Fruit fly (Drosophila melanogaster) whole organism, embryonic: ENCODE measurements around the gene cyr.
A peak's percentile ranks its signal among the peaks of the same experiment; 100 is the strongest.

Experiments used
- Abd-B ChIP-seq: fragments of 200-800 bp; sonication (Bioruptor generic); optimal IDR thresholded peaks from 2 replicates; lab custom pipeline; 2018; ENCODE audit warnings: missing biosample characterization, mild to moderate bottlenecking, missing genetic modification characterization, moderate library complexity
- Aef1 ChIP-seq: fragments of 200-800 bp; sonication (Bioruptor generic); IDR thresholded peaks from 3 replicates; pipeline ENCODE4 v1.3.6; 2022; ENCODE audit warnings: missing biosample characterization, missing genetic modification characterization
- Awh ChIP-seq: fragments of 200-800 bp; sonication (Bioruptor generic); IDR thresholded peaks from 2 replicates; pipeline ENCODE4, ENCODE4 v1.3.6; 2022; ENCODE audit warnings: missing biosample characterization, missing genetic modification characterization
- CG11695 ChIP-seq: fragments of 200-800 bp; sonication (Bioruptor generic); IDR thresholded peaks from 3 replicates; pipeline ENCODE4 v1.3.6; 2022; ENCODE audit warnings: missing biosample characterization, missing genetic modification characterization
- CG12299 ChIP-seq: fragments of 200-800 bp; sonication (Bioruptor generic); optimal IDR thresholded peaks from 2 replicates; lab custom pipeline; 2018; ENCODE audit warnings: missing biosample characterization, mild to moderate bottlenecking, missing genetic modification characterization
- CG12744 ChIP-seq: fragments of 200-800 bp; sonication (Bioruptor generic); optimal IDR thresholded peaks from 2 replicates; lab custom pipeline; 2016; ENCODE audit warnings: missing biosample characterization, missing genetic modification characterization
- CG14050 ChIP-seq: fragments of 200-800 bp; sonication (Bioruptor generic); IDR thresholded peaks from 3 replicates; pipeline ENCODE4 v1.3.6; 2022; ENCODE audit warnings: missing biosample characterization, missing genetic modification characterization
- CG15269 ChIP-seq: fragments of 200-800 bp; sonication (Bioruptor generic); optimal IDR thresholded peaks from 2 replicates; lab custom pipeline; 2018; ENCODE audit warnings: missing biosample characterization, mild to moderate bottlenecking, missing genetic modification characterization, moderate library complexity
- CG15514 ChIP-seq: fragments of 200-800 bp; sonication (Bioruptor generic); optimal IDR thresholded peaks from 3 replicates; lab custom pipeline; 2017; ENCODE audit warnings: missing biosample characterization, missing genetic modification characterization, mild to moderate bottlenecking, moderate library complexity, missing genetic modification reagents
- CG1602 ChIP-seq: fragments of 200-800 bp; sonication (Bioruptor generic); optimal IDR thresholded peaks from 3 replicates; lab custom pipeline; 2016; ENCODE audit warnings: missing biosample characterization, missing genetic modification characterization
- CG1647 ChIP-seq: fragments of 200-800 bp; sonication (Bioruptor generic); optimal IDR thresholded peaks from 3 replicates; lab custom pipeline; 2016; ENCODE audit warnings: missing biosample characterization, missing genetic modification characterization
- CG16779 ChIP-seq: fragments of 200-800 bp; sonication (Bioruptor generic); IDR thresholded peaks from 2 replicates; pipeline ENCODE4 v1.3.6; 2022; ENCODE audit warnings: missing biosample characterization, missing genetic modification characterization
- CG3281 ChIP-seq: fragments of 200-800 bp; sonication (Bioruptor generic); optimal IDR thresholded peaks from 3 replicates; lab custom pipeline; 2017; ENCODE audit warnings: missing biosample characterization, mild to moderate bottlenecking, missing genetic modification characterization
- CG34422 ChIP-seq: fragments of 200-800 bp; sonication (Bioruptor generic); IDR thresholded peaks from 3 replicates; pipeline ENCODE4 v1.3.6; 2022; ENCODE audit warnings: missing biosample characterization, missing genetic modification characterization
- CG3838 ChIP-seq: fragments of 200-800 bp; sonication (Bioruptor generic); optimal IDR thresholded peaks from 3 replicates; lab custom pipeline; 2016; ENCODE audit warnings: missing biosample characterization, missing genetic modification characterization
- CG4282 ChIP-seq: fragments of 200-800 bp; sonication (Bioruptor generic); optimal IDR thresholded peaks from 2 replicates; lab custom pipeline; 2016; ENCODE audit warnings: missing biosample characterization, missing genetic modification characterization
- CG4360 ChIP-seq: fragments of 200-800 bp; sonication (Bioruptor generic); IDR thresholded peaks from 2 replicates; pipeline ENCODE4 v1.3.6; 2022; ENCODE audit warnings: missing biosample characterization, missing genetic modification characterization
- CG4617 ChIP-seq: fragments of 200-800 bp; sonication (Bioruptor generic); optimal IDR thresholded peaks from 3 replicates; lab custom pipeline; 2016; ENCODE audit warnings: missing biosample characterization, missing genetic modification characterization, borderline replicate concordance
- CG6272 ChIP-seq: fragments of 200-800 bp; sonication (Bioruptor generic); IDR thresholded peaks from 2 replicates; pipeline ENCODE4 v1.3.6; 2022; ENCODE audit warnings: missing biosample characterization, missing genetic modification characterization
- CG7357 ChIP-seq: fragments of 200-800 bp; sonication (Bioruptor generic); IDR thresholded peaks from 3 replicates; pipeline ENCODE4 v1.3.6; 2022; ENCODE audit warnings: missing biosample characterization, missing genetic modification characterization
- CG7963 ChIP-seq: fragments of 200-800 bp; sonication (Bioruptor generic); IDR thresholded peaks from 3 replicates; pipeline ENCODE4 v1.3.6; 2022; ENCODE audit warnings: missing biosample characterization, missing genetic modification characterization; ENCODE audit not compliant: partially characterized antibody
- CG8765 ChIP-seq: fragments of 200-800 bp; sonication (Bioruptor generic); IDR thresholded peaks from 2 replicates; pipeline ENCODE4 v1.3.6; 2022; ENCODE audit warnings: missing biosample characterization, missing genetic modification characterization
- Doc3 ChIP-seq: fragments of 200-800 bp; sonication (Bioruptor generic); IDR thresholded peaks from 3 replicates; pipeline ENCODE4 v1.3.6; 2022; ENCODE audit warnings: missing biosample characterization, missing genetic modification characterization; ENCODE audit not compliant: partially characterized antibody
- Drgx ChIP-seq: fragments of 200-800 bp; sonication (Bioruptor generic); IDR thresholded peaks from 2 replicates; pipeline ENCODE4 v1.3.6; 2022; ENCODE audit warnings: missing biosample characterization, missing genetic modification characterization
- Elba2 ChIP-seq: fragments of 200-800 bp; sonication (Bioruptor generic); optimal IDR thresholded peaks from 3 replicates; lab custom pipeline; 2016; ENCODE audit warnings: missing biosample characterization, missing genetic modification characterization
- Jarid2 ChIP-seq: fragments of 200-800 bp; sonication (Bioruptor generic); optimal IDR thresholded peaks from 3 replicates; lab custom pipeline; 2017; ENCODE audit warnings: mild to moderate bottlenecking, missing biosample characterization, missing genetic modification reagents, missing genetic modification characterization
- Kr ChIP-seq: fragments of 200-800 bp; sonication (Bioruptor generic); optimal IDR thresholded peaks from 2 replicates; lab custom pipeline; 2017; ENCODE audit warnings: missing biosample characterization, mild to moderate bottlenecking, missing genetic modification characterization
- Mes4 ChIP-seq: fragments of 200-800 bp; sonication (Bioruptor generic); optimal IDR thresholded peaks from 2 replicates; lab custom pipeline; 2016; ENCODE audit warnings: missing biosample characterization, missing genetic modification characterization
- Pdp1 ChIP-seq, 2 experiments: fragments of 200-800 bp; sonication (Bioruptor generic); optimal IDR thresholded peaks; 3 replicates each; lab custom pipeline; 2016; ENCODE audit warnings: missing biosample characterization in 2 of 2, missing genetic modification characterization in 2 of 2, mild to moderate bottlenecking in 1 of 2, moderate library complexity in 1 of 2
- Spps ChIP-seq: fragments of 200-800 bp; sonication (Bioruptor generic); optimal IDR thresholded peaks from 2 replicates; lab custom pipeline; 2018; ENCODE audit warnings: missing biosample characterization, mild to moderate bottlenecking, missing genetic modification characterization
- TFAM ChIP-seq: fragments of 200-800 bp; sonication (Bioruptor generic); optimal IDR thresholded peaks from 2 replicates; lab custom pipeline; 2017; ENCODE audit warnings: missing biosample characterization, missing genetic modification characterization, inconsistent platforms
- al ChIP-seq: fragments of 200-800 bp; sonication (Bioruptor generic); IDR thresholded peaks from 2 replicates; pipeline ENCODE4 v1.3.6; 2022; ENCODE audit warnings: missing biosample characterization, missing genetic modification characterization
- cad ChIP-seq: fragments of >200 bp; optimal IDR thresholded peaks from 2 replicates; lab custom pipeline; 2017; ENCODE audit warnings: missing biosample characterization, missing genetic modification characterization
- chn ChIP-seq: fragments of 200-800 bp; sonication (Bioruptor generic); optimal IDR thresholded peaks from 2 replicates; lab custom pipeline; 2016; ENCODE audit warnings: missing biosample characterization, missing genetic modification characterization
- croc ChIP-seq: fragments of 200-800 bp; sonication (Bioruptor generic); conservative IDR thresholded peaks from 3 replicates; pipeline ENCODE4 v1.3.6; 2022; ENCODE audit warnings: missing biosample characterization, missing genetic modification characterization
- crol ChIP-seq: fragments of 200-800 bp; sonication (Bioruptor generic); IDR thresholded peaks from 2 replicates; pipeline ENCODE4 v1.3.6; 2022; ENCODE audit warnings: missing biosample characterization, missing genetic modification characterization
- dati ChIP-seq: fragments of 200-800 bp; sonication (Bioruptor generic); IDR thresholded peaks from 2 replicates; pipeline ENCODE4 v1.3.6; 2022; ENCODE audit warnings: missing biosample characterization, missing genetic modification characterization
- gcm2 ChIP-seq: fragments of 200-800 bp; sonication (Bioruptor generic); optimal IDR thresholded peaks from 2 replicates; lab custom pipeline; 2016; ENCODE audit warnings: missing biosample characterization, missing genetic modification characterization
- gem ChIP-seq: fragments of 200-800 bp; sonication (Bioruptor generic); optimal IDR thresholded peaks from 2 replicates; lab custom pipeline; 2019; ENCODE audit warnings: missing biosample characterization, mild to moderate bottlenecking, missing genetic modification characterization, moderate library complexity
- ham ChIP-seq: fragments of 200-800 bp; sonication (Bioruptor generic); IDR thresholded peaks from 2 replicates; pipeline ENCODE4 v1.3.6; 2022; ENCODE audit warnings: missing biosample characterization, missing genetic modification characterization
- hkb ChIP-seq, 2 experiments: fragments of 200-800 bp in 1 of 2; fragments of >200 bp in 1 of 2; sonication (Bioruptor generic) in 1 of 2; IDR thresholded peaks in 1 of 2; optimal IDR thresholded peaks in 1 of 2; 2 replicates each; pipeline versions ENCODE4 v1.3.6 to Lab custom; 2017 to 2022; ENCODE audit warnings: missing biosample characterization in 1 of 2, missing genetic modification characterization in 1 of 2
- jing ChIP-seq: fragments of 200-800 bp; sonication (Bioruptor generic); optimal IDR thresholded peaks from 2 replicates; lab custom pipeline; 2018; ENCODE audit warnings: missing biosample characterization, mild to moderate bottlenecking, missing genetic modification characterization
- luna ChIP-seq: fragments of 200-800 bp; sonication (Bioruptor generic); optimal IDR thresholded peaks from 2 replicates; lab custom pipeline; 2016; ENCODE audit warnings: missing biosample characterization, missing genetic modification characterization
- nau ChIP-seq: fragments of 200-800 bp; sonication (Bioruptor generic); optimal IDR thresholded peaks from 3 replicates; lab custom pipeline; 2017; ENCODE audit warnings: missing biosample characterization, mild to moderate bottlenecking, missing genetic modification characterization, missing genetic modification reagents
- nmo ChIP-seq: fragments of 200-800 bp; sonication (Bioruptor generic); optimal IDR thresholded peaks from 2 replicates; lab custom pipeline; 2018; ENCODE audit warnings: missing biosample characterization, mild to moderate bottlenecking, missing genetic modification characterization, moderate library complexity
- prd ChIP-seq, 3 experiments: fragments of >200 bp in 2 of 3; fragments of 200-800 bp in 1 of 3; sonication (Bioruptor generic) in 1 of 3; optimal IDR thresholded peaks in 2 of 3; IDR thresholded peaks in 1 of 3; 2 replicates in 2 of 3; 3 replicates in 1 of 3; pipeline versions ENCODE4 v1.3.6 to Lab custom; 2017 to 2022; ENCODE audit warnings: missing biosample characterization in 1 of 3, missing genetic modification characterization in 1 of 3
- psq ChIP-seq: fragments of 200-800 bp; sonication (Bioruptor generic); optimal IDR thresholded peaks from 2 replicates; lab custom pipeline; 2017; ENCODE audit warnings: missing biosample characterization, missing genetic modification characterization
- pzg ChIP-seq: fragments of 200-800 bp; sonication (Bioruptor generic); optimal IDR thresholded peaks from 3 replicates; lab custom pipeline; 2018; ENCODE audit warnings: missing biosample characterization, mild to moderate bottlenecking, missing genetic modification characterization, moderate library complexity
- row ChIP-seq: fragments of 200-800 bp; sonication (Bioruptor generic); IDR thresholded peaks from 3 replicates; pipeline ENCODE4 v1.3.6; 2022; ENCODE audit warnings: missing biosample characterization, missing genetic modification characterization
- zfh1 ChIP-seq: fragments of 200-800 bp; sonication (Bioruptor generic); IDR thresholded peaks from 3 replicates; pipeline ENCODE4 v1.3.6; 2022; ENCODE audit warnings: missing biosample characterization, missing genetic modification characterization

Gene cyr

DNA sequence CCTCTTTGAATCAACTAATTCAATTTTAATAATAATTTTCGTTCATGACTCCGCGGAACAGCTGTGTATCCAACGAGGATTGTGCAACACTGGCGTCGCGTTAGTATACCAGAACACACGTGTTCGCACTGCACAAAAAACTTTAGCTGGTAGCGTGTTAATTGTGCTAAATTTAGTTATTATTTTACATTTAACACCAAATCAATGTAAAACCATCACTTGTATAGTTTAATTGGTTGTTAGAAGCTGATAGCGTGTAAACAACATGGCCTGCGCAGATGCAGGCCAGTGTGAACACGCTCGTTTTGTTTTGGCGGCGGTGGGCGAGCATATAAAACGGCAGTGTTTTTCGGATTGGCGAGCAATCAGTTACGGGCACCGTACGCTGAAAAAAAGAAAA, 21.8 kb upstream of the cyr start, which contains the start of the genes Traf6 and GIIIspla2 (continued):
- TF ChIP-seq prd (optimal IDR thresholded peaks at IDR 0.05; lab: Kevin White, UChicago) (no peak), prd (GFP tag; IDR thresholded peaks at IDR 0.05; lab: Robert Waterston, UW) (peak; percentile 78), CG8765 (peak; percentile 29; the same call in 1 of the 2 replicates), crol (no peak), CG7357 (GFP tag; lab: Robert Waterston, UW) (peak; percentile 100), Elba2 (GFP tag; lab: Kevin White, UChicago) (peak; percentile 68), dati (GFP tag; lab: Robert Waterston, UW) (no peak), Doc3 (GFP tag; lab: Robert Waterston, UW) (no peak), Kr (GFP tag; lab: Kevin White, UChicago) (no peak), CG4282 (GFP tag; lab: Kevin White, UChicago) (no peak), Spps (tag; lab: Kevin White, UChicago) (peak; percentile 32), CG34422 (peak; percentile 73; the same call in 2 of the 3 replicates), CG14050 (GFP tag; lab: Robert Waterston, UW) (peak; percentile 72), nmo (GFP tag; lab: Kevin White, UChicago) (peak; percentile 83), luna (no peak), pzg (GFP tag; lab: Kevin White, UChicago) (peak; percentile 67), gcm2 (no peak), cad (no peak), zfh1 (peak; percentile 83), CG12744 (GFP tag; lab: Kevin White, UChicago) (peak; percentile 14), chn (GFP tag; lab: Kevin White, UChicago) (peak; percentile 70), jing (peak; percentile 55), ham (GFP tag; lab: Robert Waterston, UW) (peak; percentile 33; the same call in 1 of the 2 replicates), TFAM (GFP tag; lab: Kevin White, UChicago) (no peak), CG4617 (peak; percentile 57), CG15514 (GFP tag; lab: Kevin White, UChicago) (peak; percentile 92), row (peak; percentile 93), nau (no peak), CG12299 (peak; percentile 64), CG7963 (no peak), Aef1 (GFP tag; lab: Robert Waterston, UW) (peak; percentile 45; the same call in 2 of the 3 replicates), Awh (GFP tag; lab: Robert Waterston, UW) (no peak), CG1602 (GFP tag; lab: Kevin White, UChicago) (peak; percentile 57), CG3838 (GFP tag; lab: Kevin White, UChicago) (no peak), Abd-B (GFP tag; lab: Kevin White, UChicago) (peak; percentile 72), Pdp1 (GFP tag; optimal IDR thresholded peaks at IDR 0.05; lab: Kevin White, UChicago) (peak; percentile 54 to 67), Mes4 (GFP tag; lab: Kevin White, UChicago) (peak; percentile 31), Jarid2 (GFP tag; lab: Kevin White, UChicago) (peak; percentile 48), CG11695 (GFP tag; lab: Robert Waterston, UW) (peak; percentile 72; the same call in 2 of the 3 replicates), CG6272 (GFP tag; lab: Robert Waterston, UW) (peak; percentile 67), hkb (optimal IDR thresholded peaks at IDR 0.05; lab: Kevin White, UChicago) (no peak), hkb (GFP tag; IDR thresholded peaks at IDR 0.05; lab: Robert Waterston, UW) (peak; percentile 71), CG15269 (peak; percentile 76), croc (GFP tag; lab: Robert Waterston, UW) (peak; percentile 46; the same call in 2 of the 3 replicates), CG3281 (GFP tag; lab: Kevin White, UChicago) (peak; percentile 74), psq (GFP tag; lab: Kevin White, UChicago) (peak; percentile 39), gem (tag; lab: Kevin White, UChicago) (peak; percentile 84), Drgx (GFP tag; lab: Robert Waterston, UW) (peak; percentile 67), al (peak; percentile 73), CG1647 (peak; percentile 62), CG4360 (GFP tag; lab: Robert Waterston, UW) (no peak), CG16779 (GFP tag; lab: Robert Waterston, UW) (peak; percentile 24; the same call in 1 of the 2 replicates)
